Fruit fly (Drosophila melanogaster): ENCODE data around the gene CG6729.

Gene CG6729

DNA sequence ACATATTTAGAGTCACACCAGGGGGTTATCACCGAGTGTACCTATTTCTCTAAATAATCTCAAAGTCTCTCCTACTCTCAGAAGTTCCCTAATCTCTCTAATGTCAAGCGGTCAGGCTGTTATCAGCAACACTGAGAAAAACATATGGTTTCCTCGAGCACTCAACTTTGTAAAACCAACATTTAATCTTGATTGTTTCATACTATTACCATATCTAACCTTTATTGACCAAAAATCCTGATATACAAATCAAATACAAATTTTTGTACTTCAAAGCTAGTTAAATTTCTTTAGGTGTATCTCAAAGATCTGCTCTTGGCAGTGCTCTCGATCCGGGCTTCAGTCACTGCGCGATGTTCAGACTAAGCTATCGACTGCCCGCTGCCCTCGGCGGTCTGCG is 40.5 kb downstream of the CG6729 start, which contains the start of gene CG6415 (continued):
- TF ChIP-seq Oli (tag; optimal IDR thresholded peaks at IDR 0.05) (peak; percentile 78), stwl (tag; optimal IDR thresholded peaks at IDR 0.05) (no peak), CG13296 (GFP tag; optimal IDR thresholded peaks at IDR 0.05) (peak; percentile 50), ash1 (GFP tag; optimal IDR thresholded peaks at IDR 0.05) (no peak), btn (GFP tag; optimal IDR thresholded peaks at IDR 0.05) (peak; percentile 30), CG12236 (GFP tag; optimal IDR thresholded peaks at IDR 0.05) (peak; percentile 32), Opbp (GFP tag; IDR thresholded peaks at IDR 0.05; ENCODE audit: partially characterized antibody) (no peak), croc (GFP tag; conservative IDR thresholded peaks at IDR 0.05) (peak; percentile 64), CG10565 (GFP tag; optimal IDR thresholded peaks at IDR 0.05) (no peak), CG10959 (GFP tag; IDR thresholded peaks at IDR 0.05) (peak; percentile 38; the same call in 1 of the 2 replicates), bsh (GFP tag; optimal IDR thresholded peaks at IDR 0.05) (peak in 1 of 2 experiments; percentile 83), CG2120 (GFP tag; optimal IDR thresholded peaks at IDR 0.05) (peak; percentile 86), CG15269 (tag; optimal IDR thresholded peaks at IDR 0.05) (peak; percentile 75), repo (GFP tag; optimal IDR thresholded peaks at IDR 0.05) (peak; percentile 66), Rfx (GFP tag; IDR thresholded peaks at IDR 0.05) (peak; percentile 81), CG4730 (GFP tag; IDR thresholded peaks at IDR 0.05) (peak; percentile 54), wdn (GFP tag; IDR thresholded peaks at IDR 0.05) (peak; percentile 36; the same call in 1 of the 2 replicates), CG17359 (tag; optimal IDR thresholded peaks at IDR 0.05) (peak; percentile 77), luna (GFP tag; optimal IDR thresholded peaks at IDR 0.05) (no peak), pfk (GFP tag; optimal IDR thresholded peaks at IDR 0.05) (no peak), Drgx (GFP tag; IDR thresholded peaks at IDR 0.05) (peak; percentile 68), Adf1 (GFP tag; IDR thresholded peaks at IDR 0.05) (no peak), gcm (GFP tag; optimal IDR thresholded peaks at IDR 0.05) (no peak), zfh1 (GFP tag; IDR thresholded peaks at IDR 0.05) (peak; percentile 83), otp (GFP tag; IDR thresholded peaks at IDR 0.05) (peak; percentile 76; the same call in 2 of the 3 replicates), CG14860 (GFP tag; IDR thresholded peaks at IDR 0.05; ENCODE audit: partially characterized antibody) (no peak), CG7963 (GFP tag; IDR thresholded peaks at IDR 0.05; ENCODE audit: partially characterized antibody) (no peak), grau (tag; optimal IDR thresholded peaks at IDR 0.05) (peak; percentile 81), hbn (GFP tag; IDR thresholded peaks at IDR 0.05; ENCODE audit: partially characterized antibody) (no peak), Chrac-16 (GFP tag; optimal IDR thresholded peaks at IDR 0.05) (peak; percentile 73), oc (tag; optimal IDR thresholded peaks at IDR 0.05) (peak; percentile 51), dm (GFP tag; optimal IDR thresholded peaks at IDR 0.05) (peak; percentile 39), ATbp (GFP tag; optimal IDR thresholded peaks at IDR 0.05) (peak; percentile 71), CG14050 (GFP tag; IDR thresholded peaks at IDR 0.05) (peak; percentile 32; the same call in 1 of the 3 replicates), maf-S (GFP tag; optimal IDR thresholded peaks at IDR 0.05) (peak; percentile 51), Tbp (GFP tag; optimal IDR thresholded peaks at IDR 0.05) (no peak), tna (GFP tag; IDR thresholded peaks at IDR 0.05; ENCODE audit: partially characterized antibody) (no peak), dpn (GFP tag; optimal IDR thresholded peaks at IDR 0.05) (peak; percentile 75 to 77), ewg (GFP tag; optimal IDR thresholded peaks at IDR 0.05) (peak; percentile 38), Dfd (GFP tag; optimal IDR thresholded peaks at IDR 0.05) (no peak), sens-2 (GFP tag; IDR thresholded peaks at IDR 0.05) (0 out of 2 replicates have a peak, but pooled peaks have one; percentile 50), CG10366 (GFP tag; IDR thresholded peaks at IDR 0.05) (peak; percentile 68), D19B (GFP tag; optimal IDR thresholded peaks at IDR 0.05) (peak; percentile 41), CG1603 (tag; optimal IDR thresholded peaks at IDR 0.05) (peak; percentile 84), sob (GFP tag; IDR thresholded peaks at IDR 0.05) (peak; percentile 80), CG30403 (GFP tag; optimal IDR thresholded peaks at IDR 0.05) (peak; percentile 69), z (GFP tag; IDR thresholded peaks at IDR 0.05) (no peak), CG13775 (GFP tag; optimal IDR thresholded peaks at IDR 0.05) (peak; percentile 46), Hr78 (GFP tag; optimal IDR thresholded peaks at IDR 0.05) (peak in 1 of 2 experiments; percentile 62), insv (GFP tag; optimal IDR thresholded peaks at IDR 0.05) (no peak)

Measured in whole organism, embryonic.